Fruit fly (Drosophila melanogaster) whole organism, embryonic: ENCODE measurements around the gene CG9107.

Experiments used
- ATbp ChIP-seq: fragments of 200-800 bp; sonication (Bioruptor generic); optimal IDR thresholded peaks from 2 replicates; lab custom pipeline; 2017; ENCODE audit warnings: missing biosample characterization, mild to moderate bottlenecking, missing genetic modification characterization, missing genetic modification reagents
- Bgb ChIP-seq: fragments of 200-800 bp; sonication (Bioruptor generic); IDR thresholded peaks from 2 replicates; pipeline ENCODE4 v1.3.6; 2022; ENCODE audit warnings: missing biosample characterization, missing genetic modification characterization; ENCODE audit not compliant: partially characterized antibody
- CG10147 ChIP-seq: fragments of 200-800 bp; sonication (Bioruptor generic); optimal IDR thresholded peaks from 2 replicates; lab custom pipeline; 2019; ENCODE audit warnings: missing biosample characterization, mild to moderate bottlenecking, missing genetic modification characterization, moderate library complexity
- CG1024 ChIP-seq: fragments of 200-800 bp; sonication (Bioruptor generic); IDR thresholded peaks from 2 replicates; pipeline ENCODE4 v1.3.6; 2022; ENCODE audit warnings: missing biosample characterization, missing genetic modification characterization
- CG11398 ChIP-seq: fragments of 200-800 bp; sonication (Bioruptor generic); optimal IDR thresholded peaks from 2 replicates; lab custom pipeline; 2016; ENCODE audit warnings: missing biosample characterization, missing genetic modification characterization
- CG11504 ChIP-seq: fragments of 200-800 bp; sonication (Bioruptor generic); optimal IDR thresholded peaks from 3 replicates; lab custom pipeline; 2019; ENCODE audit warnings: missing biosample characterization, mild to moderate bottlenecking, missing genetic modification characterization, moderate library complexity
- CG11723 ChIP-seq: fragments of 200-800 bp; sonication (Bioruptor generic); optimal IDR thresholded peaks from 2 replicates; lab custom pipeline; 2017; ENCODE audit warnings: missing biosample characterization, mild to moderate bottlenecking, missing genetic modification characterization
- CG12071 ChIP-seq: fragments of 200-800 bp; sonication (Bioruptor generic); optimal IDR thresholded peaks from 3 replicates; lab custom pipeline; 2018; ENCODE audit warnings: missing biosample characterization, mild to moderate bottlenecking, missing genetic modification characterization
- CG12391 ChIP-seq: fragments of 200-800 bp; sonication (Bioruptor generic); optimal IDR thresholded peaks from 3 replicates; lab custom pipeline; 2018; ENCODE audit warnings: missing biosample characterization, mild to moderate bottlenecking, missing genetic modification characterization, moderate library complexity
- CG13775 ChIP-seq: fragments of 200-800 bp; sonication (Bioruptor generic); optimal IDR thresholded peaks from 3 replicates; lab custom pipeline; 2017; ENCODE audit warnings: missing biosample characterization, mild to moderate bottlenecking, missing genetic modification characterization
- CG14710 ChIP-seq: fragments of 200-800 bp; sonication (Bioruptor generic); optimal IDR thresholded peaks from 3 replicates; lab custom pipeline; 2019; ENCODE audit warnings: missing biosample characterization, mild to moderate bottlenecking, missing genetic modification characterization, moderate library complexity
- CG17829 ChIP-seq: fragments of 200-800 bp; optimal IDR thresholded peaks from 2 replicates; lab custom pipeline; 2019; ENCODE audit warnings: missing biosample characterization, mild to moderate bottlenecking, missing genetic modification characterization, moderate library complexity
- CG2116 ChIP-seq: fragments of 200-800 bp; sonication (Bioruptor generic); optimal IDR thresholded peaks from 3 replicates; lab custom pipeline; 2018; ENCODE audit warnings: missing biosample characterization, mild to moderate bottlenecking, missing genetic modification characterization
- CG33557 ChIP-seq: fragments of 200-800 bp; sonication (Bioruptor generic); optimal IDR thresholded peaks from 2 replicates; lab custom pipeline; 2019; ENCODE audit warnings: missing biosample characterization, mild to moderate bottlenecking, missing genetic modification characterization, moderate library complexity
- CG4617 ChIP-seq: fragments of 200-800 bp; sonication (Bioruptor generic); optimal IDR thresholded peaks from 3 replicates; lab custom pipeline; 2016; ENCODE audit warnings: missing biosample characterization, missing genetic modification characterization, borderline replicate concordance
- CG6689 ChIP-seq: fragments of 200-800 bp; sonication (Bioruptor generic); IDR thresholded peaks from 2 replicates; pipeline ENCODE4 v1.3.6; 2022; ENCODE audit warnings: missing biosample characterization, missing genetic modification characterization
- CG6813 ChIP-seq: fragments of 200-800 bp; sonication (Bioruptor generic); optimal IDR thresholded peaks from 2 replicates; lab custom pipeline; 2017; ENCODE audit warnings: missing biosample characterization, missing genetic modification characterization, mild to moderate bottlenecking, moderate library complexity, missing genetic modification reagents
- CG6854 ChIP-seq: fragments of 200-800 bp; sonication (Bioruptor generic); optimal IDR thresholded peaks from 3 replicates; lab custom pipeline; 2017; ENCODE audit warnings: missing biosample characterization, mild to moderate bottlenecking, missing genetic modification characterization
- CG8290 ChIP-seq, 3 experiments: fragments of 200-800 bp; sonication (Bioruptor generic); optimal IDR thresholded peaks; 2 replicates each; lab custom pipeline; 2016 to 2019; ENCODE audit warnings: missing biosample characterization in 3 of 3, missing genetic modification characterization in 3 of 3, mild to moderate bottlenecking in 2 of 3, moderate library complexity in 1 of 3
- CG9817 ChIP-seq: fragments of 200-800 bp; sonication (Bioruptor generic); optimal IDR thresholded peaks from 2 replicates; lab custom pipeline; 2018; ENCODE audit warnings: missing biosample characterization, mild to moderate bottlenecking, missing genetic modification characterization, moderate library complexity
- CG9876 ChIP-seq: fragments of 200-800 bp; sonication (Bioruptor generic); optimal IDR thresholded peaks from 2 replicates; lab custom pipeline; 2016; ENCODE audit warnings: missing biosample characterization, missing genetic modification characterization
- CG9932 ChIP-seq: fragments of 200-800 bp; sonication (Bioruptor generic); IDR thresholded peaks from 2 replicates; pipeline ENCODE4 v1.3.6; 2022; ENCODE audit warnings: missing biosample characterization, missing genetic modification characterization
- Fer2 ChIP-seq: fragments of 200-800 bp; sonication (Bioruptor generic); optimal IDR thresholded peaks from 2 replicates; lab custom pipeline; 2018; ENCODE audit warnings: missing biosample characterization, mild to moderate bottlenecking, missing genetic modification characterization, moderate library complexity
- HmgD ChIP-seq: fragments of 200-800 bp; sonication (Bioruptor generic); optimal IDR thresholded peaks from 3 replicates; lab custom pipeline; 2016; ENCODE audit warnings: missing biosample characterization, missing genetic modification characterization
- HmgZ ChIP-seq: fragments of 200-800 bp; sonication (Bioruptor generic); optimal IDR thresholded peaks from 2 replicates; lab custom pipeline; 2018; ENCODE audit warnings: missing biosample characterization, mild to moderate bottlenecking, missing genetic modification characterization
- MTF-1 ChIP-seq: fragments of 200-800 bp; sonication (Bioruptor generic); optimal IDR thresholded peaks from 2 replicates; lab custom pipeline; 2018; ENCODE audit warnings: missing biosample characterization, mild to moderate bottlenecking, missing genetic modification characterization, borderline replicate concordance
- Med ChIP-seq: fragments of 200-800 bp; sonication (Bioruptor generic); peaks from one replicate; lab custom pipeline; 2016; ENCODE audit warnings: missing biosample characterization, missing genetic modification characterization, mild to moderate bottlenecking, inconsistent platforms, moderate library complexity
- Nf-YC ChIP-seq: fragments of 200-800 bp; optimal IDR thresholded peaks from 3 replicates; lab custom pipeline; 2019; ENCODE audit warnings: missing biosample characterization, mild to moderate bottlenecking, missing genetic modification characterization, moderate library complexity
- Oli ChIP-seq: fragments of 200-800 bp; sonication (Bioruptor generic); optimal IDR thresholded peaks from 2 replicates; lab custom pipeline; 2018; ENCODE audit warnings: missing biosample characterization, mild to moderate bottlenecking, missing genetic modification characterization, moderate library complexity
- Sin3A ChIP-seq: fragments of >200 bp; optimal IDR thresholded peaks from 2 replicates; lab custom pipeline; 2018
- Six4 ChIP-seq: fragments of 200-800 bp; sonication (Bioruptor generic); optimal IDR thresholded peaks from 2 replicates; lab custom pipeline; 2016; ENCODE audit warnings: missing biosample characterization, missing genetic modification characterization
- Spps ChIP-seq: fragments of 200-800 bp; sonication (Bioruptor generic); optimal IDR thresholded peaks from 2 replicates; lab custom pipeline; 2018; ENCODE audit warnings: missing biosample characterization, mild to moderate bottlenecking, missing genetic modification characterization
- Ssrp ChIP-seq: fragments of 200-800 bp; sonication (Bioruptor generic); optimal IDR thresholded peaks from 2 replicates; lab custom pipeline; 2018; ENCODE audit warnings: missing biosample characterization, mild to moderate bottlenecking, missing genetic modification characterization, moderate library complexity
- abd-A ChIP-seq: fragments of 200-800 bp; sonication (Bioruptor generic); optimal IDR thresholded peaks from 3 replicates; lab custom pipeline; 2019; ENCODE audit warnings: missing biosample characterization, mild to moderate bottlenecking, missing genetic modification characterization, moderate library complexity
- cwo ChIP-seq: fragments of 200-800 bp; sonication (Bioruptor generic); optimal IDR thresholded peaks from 3 replicates; lab custom pipeline; 2017; ENCODE audit warnings: missing biosample characterization, missing genetic modification characterization, mild to moderate bottlenecking, moderate library complexity, missing genetic modification reagents
- esg ChIP-seq: fragments of 200-800 bp; sonication (Bioruptor generic); conservative IDR thresholded peaks from 2 replicates; pipeline ENCODE4 v1.3.6; 2022; ENCODE audit warnings: missing biosample characterization, missing genetic modification characterization
- gcm ChIP-seq: fragments of 200-800 bp; sonication (Bioruptor generic); optimal IDR thresholded peaks from 2 replicates; lab custom pipeline; 2019; ENCODE audit warnings: missing biosample characterization, mild to moderate bottlenecking, missing genetic modification characterization, moderate library complexity
- gro ChIP-seq: fragments of 200-800 bp; sonication (Bioruptor generic); optimal IDR thresholded peaks from 2 replicates; lab custom pipeline; 2016; ENCODE audit warnings: missing biosample characterization, missing genetic modification characterization
- lola ChIP-seq, 3 experiments: fragments of >200 bp in 2 of 3; fragments of 200-800 bp in 1 of 3; sonication (Bioruptor generic) in 1 of 3; optimal IDR thresholded peaks; 2 replicates each; lab custom pipeline; 2017 to 2019; ENCODE audit warnings: missing biosample characterization in 3 of 3, missing genetic modification characterization in 3 of 3, mild to moderate bottlenecking in 1 of 3, moderate library complexity in 1 of 3
- pita ChIP-seq: fragments of 200-800 bp; sonication (Bioruptor generic); optimal IDR thresholded peaks from 2 replicates; lab custom pipeline; 2017; ENCODE audit warnings: missing biosample characterization, mild to moderate bottlenecking, missing genetic modification characterization
- salm ChIP-seq: fragments of 200-800 bp; sonication (Bioruptor generic); optimal IDR thresholded peaks from 2 replicates; lab custom pipeline; 2018; ENCODE audit warnings: missing biosample characterization, mild to moderate bottlenecking, missing genetic modification characterization
- sens ChIP-seq: fragments of 200-800 bp; sonication (Bioruptor generic); peaks from one replicate; lab custom pipeline; 2016; ENCODE audit warnings: missing biosample characterization, missing genetic modification characterization
- sqz ChIP-seq: fragments of 200-800 bp; sonication (Bioruptor generic); optimal IDR thresholded peaks from 3 replicates; lab custom pipeline; 2018; ENCODE audit warnings: missing biosample characterization, mild to moderate bottlenecking, missing genetic modification characterization
- stc ChIP-seq: fragments of 200-800 bp; sonication (Bioruptor generic); IDR thresholded peaks from 2 replicates; pipeline ENCODE4 v1.3.6; 2022; ENCODE audit warnings: missing biosample characterization, missing genetic modification characterization
- tap ChIP-seq: fragments of 200-800 bp; optimal IDR thresholded peaks from 3 replicates; lab custom pipeline; 2019; ENCODE audit warnings: missing biosample characterization, mild to moderate bottlenecking, missing genetic modification characterization, moderate library complexity
- tgo ChIP-seq: fragments of 200-800 bp; sonication (Bioruptor generic); IDR thresholded peaks from 3 replicates; pipeline ENCODE4 v1.3.6; 2022; ENCODE audit warnings: missing biosample characterization, missing genetic modification characterization
- twi ChIP-seq: fragments of 200-800 bp; optimal IDR thresholded peaks from 2 replicates; lab custom pipeline; 2019; ENCODE audit warnings: missing biosample characterization, mild to moderate bottlenecking, missing genetic modification characterization, moderate library complexity

CG9107 gene

DNA sequence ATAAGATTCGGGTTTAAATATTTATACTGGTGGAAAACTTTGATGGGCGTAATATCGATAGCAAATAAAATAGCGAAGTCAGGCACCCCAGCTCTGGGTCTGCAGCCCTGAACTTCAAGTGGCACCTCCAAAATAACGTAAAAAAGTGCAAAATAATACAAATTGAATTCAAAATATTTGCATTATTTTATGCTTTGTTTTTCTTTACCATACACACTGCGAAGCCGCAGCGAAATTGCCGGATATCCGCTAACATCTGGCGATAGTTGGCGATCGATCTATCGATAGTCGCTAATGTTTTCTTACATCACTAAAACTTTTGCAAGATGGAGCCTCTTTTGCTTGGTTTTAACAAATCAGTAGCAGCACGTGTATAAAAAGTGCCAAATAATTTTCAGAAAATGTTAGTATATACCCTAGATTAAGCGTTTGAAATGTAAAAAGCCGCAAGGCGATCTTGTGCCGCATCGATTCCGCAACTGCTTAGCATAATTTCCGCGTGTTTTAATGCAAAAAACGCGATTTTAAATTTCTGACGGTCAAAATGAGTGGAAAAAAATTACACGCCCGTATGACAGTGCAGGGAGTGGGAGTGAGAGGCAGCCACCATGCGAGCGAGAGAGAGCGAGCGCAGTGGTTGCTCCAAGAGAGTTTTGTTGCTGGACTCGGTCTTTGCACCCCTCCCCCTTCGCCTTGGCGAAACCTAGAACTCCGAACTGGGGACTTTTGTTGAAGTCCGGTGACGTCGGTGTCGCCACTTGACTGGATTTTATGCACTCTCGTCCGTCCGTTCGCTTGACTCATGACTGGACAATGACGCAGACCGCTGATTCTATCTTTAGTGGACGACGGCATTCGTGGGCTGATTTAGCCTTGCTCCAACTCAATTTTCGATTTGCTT is 42.7 kb downstream of the CG9107 start, which contains the start of gene eIF4A:
Gene eIF4A, plus strand, starts transcription at position 332 of the 901 bp plus-strand sequence.
- TF ChIP-seq CG33557 (GFP tag; lab: Kevin White, UChicago) (peak; percentile 25), Ssrp (tag; lab: Kevin White, UChicago) (peak; percentile 12), Nf-YC (tag; lab: Kevin White, UChicago) (no peak), twi (peak; percentile 45), Oli (tag; lab: Kevin White, UChicago) (peak; percentile 14), Six4 (no peak), CG6689 (GFP tag; lab: Robert Waterston, UW) (no peak), CG12071 (GFP tag; lab: Kevin White, UChicago) (peak; percentile 29), Sin3A (lab: Kevin White, UChicago) (peak; percentile 96), ATbp (GFP tag; lab: Kevin White, UChicago) (peak; percentile 4), MTF-1 (peak; percentile 37), tap (tag; lab: Kevin White, UChicago) (peak; percentile 19), CG4617 (GFP tag; lab: Kevin White, UChicago) (no peak), CG6813 (GFP tag; lab: Kevin White, UChicago) (peak; percentile 47), CG11398 (GFP tag; lab: Kevin White, UChicago) (no peak), lola (GFP tag; optimal IDR thresholded peaks at IDR 0.05; lab: Kevin White, UChicago) (peak in 1 of 3 experiments; percentile 29), sqz (GFP tag; lab: Kevin White, UChicago) (peak; percentile 75), CG13775 (GFP tag; lab: Kevin White, UChicago) (peak; percentile 48), Bgb (GFP tag; lab: Robert Waterston, UW) (no peak), tgo (GFP tag; lab: Robert Waterston, UW) (no peak), CG10147 (GFP tag; lab: Kevin White, UChicago) (peak; percentile 15), HmgZ (tag; lab: Kevin White, UChicago) (peak; percentile 15), Fer2 (tag; lab: Kevin White, UChicago) (peak; percentile 9), CG9932 (GFP tag; lab: Robert Waterston, UW) (no peak), CG9876 (GFP tag; lab: Kevin White, UChicago) (peak; percentile 7), CG14710 (tag; lab: Kevin White, UChicago) (peak; percentile 73), gcm (GFP tag; lab: Kevin White, UChicago) (peak; percentile 75), Med (GFP tag; lab: Kevin White, UChicago) (peak; percentile 91), CG12391 (tag; lab: Kevin White, UChicago) (peak; percentile 25), stc (GFP tag; lab: Robert Waterston, UW) (no peak), gro (GFP tag; lab: Kevin White, UChicago) (no peak), CG6854 (GFP tag; lab: Kevin White, UChicago) (no peak), CG2116 (GFP tag; lab: Kevin White, UChicago) (peak; percentile 51), Spps (tag; lab: Kevin White, UChicago) (peak; percentile 11), CG8290 (GFP tag; optimal IDR thresholded peaks at IDR 0.05; lab: Kevin White, UChicago) (no peak), CG8290 (tag; optimal IDR thresholded peaks at IDR 0.05; lab: Kevin White, UChicago) (peak in 1 of 2 experiments; percentile 37), abd-A (tag; lab: Kevin White, UChicago) (peak; percentile 0), salm (peak; percentile 52), cwo (GFP tag; lab: Kevin White, UChicago) (peak; percentile 89), CG11504 (peak; percentile 13), CG1024 (GFP tag; lab: Robert Waterston, UW) (no peak), pita (GFP tag; lab: Kevin White, UChicago) (peak; percentile 66), CG17829 (tag; lab: Kevin White, UChicago) (peak; percentile 12), CG9817 (tag; lab: Kevin White, UChicago) (peak; percentile 15), sens (GFP tag; lab: Kevin White, UChicago) (peak; percentile 84), CG11723 (GFP tag; lab: Kevin White, UChicago) (no peak), esg (no peak), HmgD (GFP tag; lab: Kevin White, UChicago) (peak; percentile 36)
